Worm (Caenorhabditis elegans) whole organism, late embryonic: ENCODE data around the gene aat-4.

Experiments used
- K09A11.1 ChIP-seq: sonication (generic microtip); optimal IDR thresholded peaks from 2 replicates; lab custom pipeline; 2017; ENCODE audit warnings: antibody characterized with exemption, mild to moderate bottlenecking, missing genetic modification characterization, missing compliant biosample characterization; ENCODE audit not compliant: insufficient read depth
- che-1 ChIP-seq: sonication (generic microtip); optimal IDR thresholded peaks from 2 replicates; lab custom pipeline; 2016; ENCODE audit warnings: mild to moderate bottlenecking, missing genetic modification characterization, missing compliant biosample characterization
- dve-1 ChIP-seq: sonication (generic microtip); optimal IDR thresholded peaks from 2 replicates; lab custom pipeline; 2017; ENCODE audit warnings: antibody characterized with exemption, mild to moderate bottlenecking, missing genetic modification characterization, missing compliant biosample characterization
- fkh-6 ChIP-seq: sonication (generic microtip); optimal IDR thresholded peaks from 2 replicates; lab custom pipeline; 2016; ENCODE audit warnings: missing genetic modification characterization, missing compliant biosample characterization
- nfya-1 ChIP-seq: sonication (generic microtip); optimal IDR thresholded peaks from 2 replicates; lab custom pipeline; 2017; ENCODE audit warnings: missing genetic modification characterization, mild to moderate bottlenecking, missing compliant biosample characterization, antibody characterized with exemption, moderate library complexity

DNA sequence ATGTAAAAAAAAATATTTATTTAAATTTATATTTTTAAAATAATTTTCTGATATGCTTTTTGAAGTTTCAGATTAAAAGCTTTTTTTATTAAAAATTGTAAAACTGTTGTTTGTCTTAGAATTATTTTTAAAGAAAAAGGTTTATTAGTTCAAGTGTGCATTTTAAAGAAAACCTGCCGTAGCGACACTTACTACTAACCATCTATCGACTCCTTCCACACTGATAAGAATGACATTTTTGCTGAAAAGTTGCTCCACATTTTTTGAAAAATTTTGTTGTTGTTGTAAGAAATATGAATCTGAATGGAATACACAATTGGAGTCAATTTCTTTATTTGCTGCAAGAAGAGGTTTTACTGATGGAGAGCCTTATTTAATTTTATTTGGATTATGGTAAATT, 47.5 kb downstream of the aat-4 start, which contains the start of gene C49A9.1:
- TF ChIP-seq dve-1 (tag; lab: Kevin White, UChicago): no peak
- TF ChIP-seq che-1 (tag; lab: Kevin White, UChicago): no peak
- no peak for TF ChIP-seq nfya-1
- no peak for TF ChIP-seq fkh-6 (tag; lab: Kevin White, UChicago)
- TF ChIP-seq K09A11.1 (tag; lab: Kevin White, UChicago): no peak
